Worm (Caenorhabditis elegans) whole organism, early embryonic: Measurements from ENCODE around the gene Y53C12A.8.

Experiments
- B0310.2 ChIP-seq: sonication (generic microtip); optimal IDR thresholded peaks from 2 replicates; lab custom pipeline; 2016; ENCODE audit warnings: mild to moderate bottlenecking, missing genetic modification characterization, missing compliant biosample characterization
- F13C5.2 ChIP-seq: sonication (generic microtip); optimal IDR thresholded peaks from 2 replicates; lab custom pipeline; 2017; ENCODE audit warnings: mild to moderate bottlenecking, missing genetic modification characterization, inconsistent platforms, missing compliant biosample characterization
- aly-1 ChIP-seq: sonication (generic microtip); optimal IDR thresholded peaks from 2 replicates; lab custom pipeline; 2016; ENCODE audit warnings: missing genetic modification characterization, missing compliant biosample characterization
- ama-1 ChIP-seq: fragments of 150-350 bp; optimal IDR thresholded peaks from 2 replicates; lab custom pipeline; 2014
- ceh-13 ChIP-seq: fragments of 200-800 bp; sonication (Bioruptor generic); optimal IDR thresholded peaks from 2 replicates; lab custom pipeline; 2018; ENCODE audit warnings: mild to moderate bottlenecking, missing genetic modification characterization, missing compliant biosample characterization
- ceh-36 ChIP-seq: sonication (generic microtip); optimal IDR thresholded peaks from 2 replicates; lab custom pipeline; 2016; ENCODE audit warnings: missing genetic modification characterization, inconsistent platforms, missing compliant biosample characterization
- ets-7 ChIP-seq: sonication (generic microtip); optimal IDR thresholded peaks from 2 replicates; lab custom pipeline; 2016; ENCODE audit warnings: missing genotype, missing genetic modification characterization, missing compliant biosample characterization
- flt-1 ChIP-seq: fragments of 200-800 bp; sonication (Bioruptor generic); IDR thresholded peaks from 2 replicates; pipeline ENCODE4 v1.3.6; 2022; ENCODE audit warnings: missing genetic modification characterization, missing compliant biosample characterization
- hmbx-1 ChIP-seq: sonication (generic microtip); optimal IDR thresholded peaks from 2 replicates; lab custom pipeline; 2016; ENCODE audit warnings: mild to moderate bottlenecking, missing genetic modification characterization, missing compliant biosample characterization
- hmg-4 ChIP-seq: fragments of 200-800 bp; sonication (Bioruptor generic); optimal IDR thresholded peaks from 2 replicates; lab custom pipeline; 2018; ENCODE audit warnings: mild to moderate bottlenecking, missing genetic modification characterization, missing compliant biosample characterization
- hnd-1 ChIP-seq: sonication (generic microtip); optimal IDR thresholded peaks from 2 replicates; lab custom pipeline; 2016; ENCODE audit warnings: missing genetic modification characterization, missing compliant biosample characterization
- pes-1 ChIP-seq: fragments of 200-800 bp; sonication (Bioruptor generic); IDR thresholded peaks from 2 replicates; pipeline ENCODE4 v1.3.6; 2022; ENCODE audit warnings: missing genetic modification reagents, missing genetic modification characterization, missing compliant biosample characterization
- scrt-1 ChIP-seq: fragments of 200-800 bp; sonication (Bioruptor generic); IDR thresholded peaks from 2 replicates; pipeline ENCODE4 v1.3.6; 2022; ENCODE audit warnings: missing genetic modification characterization, missing compliant biosample characterization
- sea-1 ChIP-seq: fragments of 200-800 bp; sonication (Bioruptor generic); conservative IDR thresholded peaks from 2 replicates; pipeline ENCODE4 v1.3.6; 2022; ENCODE audit warnings: missing genetic modification characterization, missing compliant biosample characterization
- tbx-11 ChIP-seq: fragments of 200-800 bp; sonication (Bioruptor generic); IDR thresholded peaks from 2 replicates; pipeline ENCODE4 v1.3.6; 2022; ENCODE audit warnings: missing genetic modification characterization, missing compliant biosample characterization
- tbx-37 ChIP-seq: fragments of 200-800 bp; sonication (Bioruptor generic); conservative IDR thresholded peaks from 2 replicates; pipeline ENCODE4 v1.3.6; 2022; ENCODE audit warnings: missing genetic modification reagents, missing genetic modification characterization, missing compliant biosample characterization
- tra-4 ChIP-seq: sonication (generic microtip); optimal IDR thresholded peaks from 2 replicates; lab custom pipeline; 2017; ENCODE audit warnings: missing genetic modification characterization, missing compliant biosample characterization

Y53C12A.8 gene

DNA sequence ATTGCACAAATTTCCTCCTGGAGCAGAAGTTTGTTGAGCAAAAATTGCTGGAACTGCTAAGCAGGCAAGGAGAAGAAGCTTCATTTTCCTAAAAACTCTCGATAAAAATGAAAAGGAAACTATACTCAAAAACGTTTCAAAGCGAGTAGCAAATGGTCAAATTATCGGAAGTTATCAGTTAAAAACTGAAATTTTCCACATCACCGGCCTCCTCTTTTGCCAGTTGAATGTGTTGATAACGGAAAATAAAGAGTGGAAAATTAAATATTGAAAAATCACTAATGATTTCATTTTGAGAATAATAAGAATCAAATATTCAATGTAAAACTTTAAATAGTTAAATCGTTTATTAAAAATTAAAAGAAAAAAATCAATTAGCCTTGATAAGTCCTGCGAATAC is 41.3 kb downstream of the Y53C12A.8 start, which contains the start of gene ZK1320.2:
ZK1320.2 (minus strand) TSS at position 88 of the 400 bp plus-strand sequence.
- TF ChIP-seq tbx-11 (GFP tag; lab: Robert Waterston, UW): no peak
- no peak for TF ChIP-seq flt-1 (GFP tag; lab: Robert Waterston, UW)
- TF ChIP-seq pes-1 (GFP tag; lab: Robert Waterston, UW): no peak
- TF ChIP-seq tbx-37 (GFP tag; lab: Robert Waterston, UW): no peak
- TF ChIP-seq B0310.2 (tag; lab: Kevin White, UChicago): no peak
- TF ChIP-seq ets-7 (tag; lab: Kevin White, UChicago): no peak
- no peak for TF ChIP-seq F13C5.2
- TF ChIP-seq hmbx-1 (tag; lab: Kevin White, UChicago): no peak
- no peak for TF ChIP-seq aly-1 (tag; lab: Kevin White, UChicago)
- no peak for TF ChIP-seq hmg-4 (GFP tag; lab: Kevin White, UChicago)
- no peak for TF ChIP-seq scrt-1 (GFP tag; lab: Robert Waterston, UW)
- no peak for TF ChIP-seq ceh-36

DNA sequence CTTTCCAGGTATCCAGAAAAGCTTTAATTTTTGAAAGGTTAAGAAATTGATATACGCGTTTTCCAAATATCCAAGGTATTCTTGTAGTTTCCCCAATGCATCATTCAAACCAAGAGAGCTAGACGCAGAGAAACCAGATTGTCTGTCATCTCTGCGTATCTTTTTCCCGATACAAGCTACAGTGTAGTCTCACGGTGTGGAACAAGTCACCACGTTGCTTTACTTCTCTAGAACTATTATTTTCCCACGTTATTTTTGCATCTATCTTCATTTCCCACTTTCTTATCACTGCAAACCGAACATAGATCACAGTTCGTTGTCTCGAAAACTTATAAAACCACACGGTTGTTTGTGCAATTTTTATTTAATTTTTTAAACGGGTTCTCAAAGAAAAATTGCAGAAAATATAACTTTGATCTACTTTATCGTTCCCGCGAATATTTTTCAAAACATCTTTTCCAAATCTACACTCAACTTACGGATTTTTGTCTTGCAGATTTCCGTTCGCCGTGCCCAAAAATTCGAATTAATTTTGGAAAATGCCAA is 44.0 kb downstream of the Y53C12A.8 start, which contains the start of gene gstk-1:
gstk-1 (plus strand) TSS at position 496 of the 546 bp plus-strand sequence.
- TF ChIP-seq ceh-36 (no peak), tbx-37 (GFP tag; lab: Robert Waterston, UW) (no peak), sea-1 (GFP tag; lab: Robert Waterston, UW) (no peak), pes-1 (GFP tag; lab: Robert Waterston, UW) (no peak), B0310.2 (tag; lab: Kevin White, UChicago) (no peak), tbx-11 (GFP tag; lab: Robert Waterston, UW) (no peak), hmg-4 (GFP tag; lab: Kevin White, UChicago) (no peak), tra-4 (no peak), aly-1 (tag; lab: Kevin White, UChicago) (no peak), F13C5.2 (no peak), ceh-13 (GFP tag; lab: Kevin White, UChicago) (no peak), ama-1 (lab: Kevin White, UChicago) (no peak), hnd-1 (tag; lab: Kevin White, UChicago) (no peak), scrt-1 (GFP tag; lab: Robert Waterston, UW) (no peak), ets-7 (tag; lab: Kevin White, UChicago) (no peak), hmbx-1 (tag; lab: Kevin White, UChicago) (no peak), flt-1 (GFP tag; lab: Robert Waterston, UW) (no peak)

DNA sequence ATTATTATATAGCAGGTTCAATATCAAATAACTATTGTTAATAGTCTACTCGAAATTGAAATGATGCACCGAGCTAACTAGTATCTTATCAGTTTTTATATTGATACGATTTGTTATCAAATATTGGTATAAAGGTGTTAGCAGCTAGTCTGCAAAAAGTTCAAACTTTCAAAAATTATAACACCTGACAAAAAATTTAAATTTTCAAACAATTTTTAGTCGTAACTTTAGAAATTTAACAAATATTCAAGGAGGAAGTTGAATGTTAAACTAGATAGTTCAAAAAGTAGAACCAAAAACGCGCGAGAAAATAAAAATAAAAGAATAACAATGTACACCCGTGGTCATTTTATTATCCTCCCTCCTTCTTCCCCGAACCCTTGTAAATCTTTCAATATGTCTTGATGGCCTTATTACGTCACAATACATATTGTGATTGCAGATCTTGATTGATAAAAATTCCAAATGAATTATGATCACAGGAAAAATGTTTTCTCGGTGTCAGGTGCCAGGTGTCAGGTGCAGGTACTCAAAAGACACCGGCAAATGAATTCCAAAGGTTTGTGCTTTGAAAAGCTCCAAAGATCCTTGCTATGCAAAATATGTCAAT is 44.6 kb downstream of the Y53C12A.8 start, which contains the start of gene ZK1307.1:
ZK1307.1 (minus strand) TSS at position 51 of the 610 bp plus-strand sequence.
- TF ChIP-seq ceh-36 (no peak), ama-1 (lab: Kevin White, UChicago) (no peak), scrt-1 (GFP tag; lab: Robert Waterston, UW) (no peak), flt-1 (GFP tag; lab: Robert Waterston, UW) (no peak), pes-1 (GFP tag; lab: Robert Waterston, UW) (no peak), tra-4 (no peak), ceh-13 (GFP tag; lab: Kevin White, UChicago) (no peak), ets-7 (tag; lab: Kevin White, UChicago) (no peak), F13C5.2 (no peak), B0310.2 (tag; lab: Kevin White, UChicago) (no peak), tbx-11 (GFP tag; lab: Robert Waterston, UW) (no peak), hmbx-1 (tag; lab: Kevin White, UChicago) (no peak), hnd-1 (tag; lab: Kevin White, UChicago) (no peak), hmg-4 (GFP tag; lab: Kevin White, UChicago) (no peak), aly-1 (tag; lab: Kevin White, UChicago) (no peak), tbx-37 (GFP tag; lab: Robert Waterston, UW) (no peak), sea-1 (GFP tag; lab: Robert Waterston, UW) (no peak)

DNA sequence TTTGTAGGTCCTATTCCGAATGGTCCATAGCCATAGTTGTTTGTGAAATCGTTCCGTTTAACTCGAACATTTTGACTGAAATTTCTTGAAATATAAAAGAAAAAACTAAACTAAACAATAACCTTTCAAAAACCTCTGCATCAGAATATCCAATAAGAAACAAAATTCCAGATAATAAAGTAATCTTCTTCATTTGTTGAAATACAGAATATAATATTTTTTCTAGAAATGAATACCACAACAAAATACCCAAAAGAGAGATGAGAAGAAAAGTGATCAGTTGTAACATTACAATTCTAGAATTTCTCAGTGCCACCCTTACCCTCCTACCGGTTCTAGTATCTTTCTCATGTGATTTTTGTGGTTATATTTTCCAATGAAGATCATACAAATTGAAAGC is 46.6 kb downstream of the Y53C12A.8 start, which contains the start of gene ZK1307.2:
ZK1307.2 (minus strand) TSS at position 274 of the 400 bp plus-strand sequence.
- TF ChIP-seq hnd-1 (tag; lab: Kevin White, UChicago) (no peak), ceh-36 (no peak)

DNA sequence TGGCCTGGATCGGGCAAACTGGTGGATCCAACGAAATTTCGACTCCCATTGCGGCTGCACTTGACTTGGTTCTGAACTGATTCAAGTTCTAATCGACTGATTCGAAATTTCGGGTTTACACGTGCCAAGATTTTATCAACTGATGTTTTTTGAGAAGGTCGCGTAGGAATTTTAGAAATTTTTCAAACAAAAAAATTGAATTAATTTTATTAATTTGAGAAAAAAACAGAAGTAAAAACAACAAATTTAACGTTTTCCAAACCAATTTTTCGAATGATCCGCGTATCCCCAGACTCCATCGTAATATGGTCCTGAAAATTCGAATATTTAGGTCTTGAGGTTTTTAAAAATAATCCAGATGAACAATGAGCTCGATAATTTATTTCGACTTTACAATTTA is 47.3 kb downstream of the Y53C12A.8 start, which contains the start of gene ZK1307.3:
ZK1307.3 (minus strand) TSS at position 101 of the 400 bp plus-strand sequence.
- TF ChIP-seq ama-1 (lab: Kevin White, UChicago) (no peak), B0310.2 (tag; lab: Kevin White, UChicago) (no peak), sea-1 (GFP tag; lab: Robert Waterston, UW) (no peak), hmbx-1 (tag; lab: Kevin White, UChicago) (no peak), ceh-13 (GFP tag; lab: Kevin White, UChicago) (no peak), flt-1 (GFP tag; lab: Robert Waterston, UW) (no peak), scrt-1 (GFP tag; lab: Robert Waterston, UW) (no peak), tbx-37 (GFP tag; lab: Robert Waterston, UW) (no peak), hmg-4 (GFP tag; lab: Kevin White, UChicago) (no peak), aly-1 (tag; lab: Kevin White, UChicago) (no peak), ets-7 (tag; lab: Kevin White, UChicago) (no peak), F13C5.2 (no peak), hnd-1 (tag; lab: Kevin White, UChicago) (no peak), ceh-36 (no peak), pes-1 (GFP tag; lab: Robert Waterston, UW) (no peak), tbx-11 (GFP tag; lab: Robert Waterston, UW) (no peak), tra-4 (no peak)

DNA sequence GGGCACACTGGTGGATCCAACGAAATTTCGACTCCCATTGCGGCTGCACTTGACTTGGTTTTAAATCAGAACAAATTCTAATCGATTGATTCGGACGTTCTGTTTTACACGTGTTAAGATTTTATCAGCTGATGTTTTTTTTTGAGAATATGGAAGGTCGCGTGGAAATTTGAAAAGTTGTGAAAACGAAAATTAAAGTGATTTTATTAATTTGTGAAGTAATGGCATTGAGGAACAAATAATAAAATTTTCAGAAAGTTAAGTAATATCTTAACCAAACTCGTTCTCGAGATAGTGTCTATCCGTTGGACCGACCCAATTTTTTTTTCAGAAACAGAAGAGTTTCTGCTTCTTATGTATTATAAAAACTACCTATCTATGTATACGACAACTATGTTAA is 48.6 kb downstream of the Y53C12A.8 start, which contains the start of gene ZK1307.4:
ZK1307.4 (minus strand) TSS at position 101 of the 400 bp plus-strand sequence.
- TF ChIP-seq flt-1 (GFP tag; lab: Robert Waterston, UW) (no peak), F13C5.2 (no peak), hmg-4 (GFP tag; lab: Kevin White, UChicago) (no peak)
